Fruit fly (Drosophila melanogaster) whole organism, embryonic: ENCODE data around the gene LysB.
A peak's percentile ranks its signal among the peaks of the same experiment; 100 is the strongest.

ENCODE experiments used
- ATbp ChIP-seq: fragments of 200-800 bp; sonication (Bioruptor generic); optimal IDR thresholded peaks from 2 replicates; lab custom pipeline; 2017; ENCODE audit warnings: missing biosample characterization, mild to moderate bottlenecking, missing genetic modification characterization, missing genetic modification reagents
- CG10267 ChIP-seq: fragments of 200-800 bp; sonication (Bioruptor generic); optimal IDR thresholded peaks from 2 replicates; lab custom pipeline; 2018; ENCODE audit warnings: missing biosample characterization, mild to moderate bottlenecking, missing genetic modification characterization, moderate library complexity
- CG10979 ChIP-seq: fragments of 200-800 bp; sonication (Bioruptor generic); optimal IDR thresholded peaks from 2 replicates; lab custom pipeline; 2018; ENCODE audit warnings: missing biosample characterization, mild to moderate bottlenecking, missing genetic modification characterization, moderate library complexity
- CG11093 ChIP-seq: fragments of 200-800 bp; sonication (Bioruptor generic); IDR thresholded peaks from 3 replicates; pipeline ENCODE4 v1.3.6; 2022; ENCODE audit warnings: missing biosample characterization, missing genetic modification characterization
- CG11456 ChIP-seq: fragments of 200-800 bp; sonication (Bioruptor generic); IDR thresholded peaks from 3 replicates; pipeline ENCODE4 v1.3.6; 2022; ENCODE audit warnings: missing biosample characterization, missing genetic modification characterization
- CG12391 ChIP-seq: fragments of 200-800 bp; sonication (Bioruptor generic); optimal IDR thresholded peaks from 3 replicates; lab custom pipeline; 2018; ENCODE audit warnings: missing biosample characterization, mild to moderate bottlenecking, missing genetic modification characterization, moderate library complexity
- CG14667 ChIP-seq: fragments of 200-800 bp; sonication (Bioruptor generic); IDR thresholded peaks from 2 replicates; pipeline ENCODE4 v1.3.6; 2022; ENCODE audit warnings: missing biosample characterization, missing genetic modification characterization
- CG15601 ChIP-seq: fragments of 200-800 bp; sonication (Bioruptor generic); optimal IDR thresholded peaks from 3 replicates; lab custom pipeline; 2019; ENCODE audit warnings: missing biosample characterization, mild to moderate bottlenecking, missing genetic modification characterization, moderate library complexity
- CG17829 ChIP-seq: fragments of 200-800 bp; optimal IDR thresholded peaks from 2 replicates; lab custom pipeline; 2019; ENCODE audit warnings: missing biosample characterization, mild to moderate bottlenecking, missing genetic modification characterization, moderate library complexity
- CG2199 ChIP-seq: fragments of 200-800 bp; sonication (Bioruptor generic); IDR thresholded peaks from 3 replicates; pipeline ENCODE4 v1.3.6; 2022; ENCODE audit warnings: missing biosample characterization, missing genetic modification characterization
- CG30403 ChIP-seq: fragments of 200-800 bp; sonication (Bioruptor generic); optimal IDR thresholded peaks from 3 replicates; lab custom pipeline; 2016; ENCODE audit warnings: missing biosample characterization, missing genetic modification characterization
- CG32772 ChIP-seq: fragments of 200-800 bp; sonication (Bioruptor generic); IDR thresholded peaks from 2 replicates; pipeline ENCODE4 v1.3.6; 2022; ENCODE audit warnings: missing biosample characterization, missing genetic modification characterization
- CG34224 ChIP-seq: fragments of 200-800 bp; sonication (Bioruptor generic); IDR thresholded peaks from 3 replicates; pipeline ENCODE4 v1.3.6; 2022; ENCODE audit warnings: missing biosample characterization, missing genetic modification characterization; ENCODE audit not compliant: partially characterized antibody
- CG4360 ChIP-seq: fragments of 200-800 bp; sonication (Bioruptor generic); IDR thresholded peaks from 2 replicates; pipeline ENCODE4 v1.3.6; 2022; ENCODE audit warnings: missing biosample characterization, missing genetic modification characterization
- CG4404 ChIP-seq: fragments of 200-800 bp; sonication (Bioruptor generic); IDR thresholded peaks from 2 replicates; pipeline ENCODE4 v1.3.6; 2022; ENCODE audit warnings: missing biosample characterization, missing genetic modification characterization
- CG5245 ChIP-seq: fragments of 200-800 bp; sonication (Bioruptor generic); optimal IDR thresholded peaks from 3 replicates; lab custom pipeline; 2016; ENCODE audit warnings: missing biosample characterization, missing genetic modification characterization
- CG9609 ChIP-seq: fragments of 200-800 bp; sonication (Bioruptor generic); optimal IDR thresholded peaks from 3 replicates; lab custom pipeline; 2016; ENCODE audit warnings: missing biosample characterization, missing genetic modification characterization
- CHES-1-like ChIP-seq: fragments of 200-800 bp; sonication (Bioruptor generic); optimal IDR thresholded peaks from 2 replicates; lab custom pipeline; 2016; ENCODE audit warnings: missing biosample characterization, missing genetic modification characterization
- Camta ChIP-seq: fragments of 200-800 bp; sonication (Bioruptor generic); optimal IDR thresholded peaks from 2 replicates; lab custom pipeline; 2016; ENCODE audit warnings: missing biosample characterization, missing genetic modification characterization
- D ChIP-seq, 2 experiments: fragments of 200-800 bp in 1 of 2; fragments of >200 bp in 1 of 2; sonication (Bioruptor generic) in 1 of 2; optimal IDR thresholded peaks; 2 replicates in 1 of 2; 3 replicates in 1 of 2; lab custom pipeline; 2017; ENCODE audit warnings: mild to moderate bottlenecking in 1 of 2, missing biosample characterization in 1 of 2, missing genetic modification characterization in 1 of 2, missing genetic modification reagents in 1 of 2
- Doc3 ChIP-seq: fragments of 200-800 bp; sonication (Bioruptor generic); IDR thresholded peaks from 3 replicates; pipeline ENCODE4 v1.3.6; 2022; ENCODE audit warnings: missing biosample characterization, missing genetic modification characterization; ENCODE audit not compliant: partially characterized antibody
- HLH3B ChIP-seq: fragments of 200-800 bp; sonication (Bioruptor generic); IDR thresholded peaks from 2 replicates; pipeline ENCODE4 v1.3.6; 2022; ENCODE audit warnings: missing biosample characterization, missing genetic modification characterization
- HmgD ChIP-seq: fragments of 200-800 bp; sonication (Bioruptor generic); optimal IDR thresholded peaks from 3 replicates; lab custom pipeline; 2016; ENCODE audit warnings: missing biosample characterization, missing genetic modification characterization
- Hr78 ChIP-seq, 2 experiments: fragments of 200-800 bp in 1 of 2; fragments of >200 bp in 1 of 2; sonication (Bioruptor generic) in 1 of 2; optimal IDR thresholded peaks; 2 replicates each; lab custom pipeline; 2017 to 2019; ENCODE audit warnings: missing biosample characterization in 2 of 2, missing genetic modification characterization in 2 of 2, mild to moderate bottlenecking in 1 of 2, moderate library complexity in 1 of 2
- Med ChIP-seq: fragments of 200-800 bp; sonication (Bioruptor generic); peaks from one replicate; lab custom pipeline; 2016; ENCODE audit warnings: missing biosample characterization, missing genetic modification characterization, mild to moderate bottlenecking, inconsistent platforms, moderate library complexity
- Mrtf ChIP-seq: fragments of 200-800 bp; sonication (Bioruptor generic); IDR thresholded peaks from 3 replicates; pipeline ENCODE4 v1.3.6; 2022; ENCODE audit warnings: missing biosample characterization, missing genetic modification characterization
- Pdp1 ChIP-seq, 2 experiments: fragments of 200-800 bp; sonication (Bioruptor generic); optimal IDR thresholded peaks; 3 replicates each; lab custom pipeline; 2016; ENCODE audit warnings: missing biosample characterization in 2 of 2, missing genetic modification characterization in 2 of 2, mild to moderate bottlenecking in 1 of 2, moderate library complexity in 1 of 2
- Sox102F ChIP-seq: fragments of 200-800 bp; sonication (Bioruptor generic); optimal IDR thresholded peaks from 2 replicates; lab custom pipeline; 2018; ENCODE audit warnings: missing biosample characterization, mild to moderate bottlenecking, missing genetic modification characterization, moderate library complexity
- ac ChIP-seq: fragments of 200-800 bp; sonication (Bioruptor generic); optimal IDR thresholded peaks from 3 replicates; lab custom pipeline; 2017; ENCODE audit warnings: missing biosample characterization, mild to moderate bottlenecking, missing genetic modification characterization
- ara ChIP-seq: fragments of 200-800 bp; sonication (Bioruptor generic); IDR thresholded peaks from 2 replicates; pipeline ENCODE4 v1.3.6; 2022; ENCODE audit warnings: missing biosample characterization, missing genetic modification characterization
- br ChIP-seq: fragments of >200 bp; optimal IDR thresholded peaks from 2 replicates; lab custom pipeline; 2017
- bsh ChIP-seq, 2 experiments: fragments of 200-800 bp; sonication (Bioruptor generic); optimal IDR thresholded peaks; 2 replicates each; lab custom pipeline; 2017 to 2018; ENCODE audit warnings: mild to moderate bottlenecking in 2 of 2, missing biosample characterization in 2 of 2, missing genetic modification characterization in 2 of 2, moderate library complexity in 1 of 2
- chif ChIP-seq, 2 experiments: fragments of 200-800 bp; sonication (Bioruptor generic); optimal IDR thresholded peaks; 3 replicates each; lab custom pipeline; 2016; ENCODE audit warnings: missing biosample characterization in 2 of 2, missing genetic modification characterization in 2 of 2
- crol ChIP-seq: fragments of 200-800 bp; sonication (Bioruptor generic); IDR thresholded peaks from 2 replicates; pipeline ENCODE4 v1.3.6; 2022; ENCODE audit warnings: missing biosample characterization, missing genetic modification characterization
- dan ChIP-seq: fragments of 200-800 bp; sonication (Bioruptor generic); IDR thresholded peaks from 2 replicates; pipeline ENCODE4 v1.3.6; 2022; ENCODE audit warnings: missing biosample characterization, missing genetic modification characterization
- gem ChIP-seq: fragments of 200-800 bp; sonication (Bioruptor generic); optimal IDR thresholded peaks from 2 replicates; lab custom pipeline; 2019; ENCODE audit warnings: missing biosample characterization, mild to moderate bottlenecking, missing genetic modification characterization, moderate library complexity
- lola ChIP-seq, 3 experiments: fragments of >200 bp in 2 of 3; fragments of 200-800 bp in 1 of 3; sonication (Bioruptor generic) in 1 of 3; optimal IDR thresholded peaks; 2 replicates each; lab custom pipeline; 2017 to 2019; ENCODE audit warnings: missing biosample characterization in 3 of 3, missing genetic modification characterization in 3 of 3, mild to moderate bottlenecking in 1 of 3, moderate library complexity in 1 of 3
- mam ChIP-seq: fragments of 200-800 bp; sonication (Bioruptor generic); optimal IDR thresholded peaks from 3 replicates; lab custom pipeline; 2016; ENCODE audit warnings: missing biosample characterization, missing genetic modification characterization
- nmo ChIP-seq: fragments of 200-800 bp; sonication (Bioruptor generic); optimal IDR thresholded peaks from 2 replicates; lab custom pipeline; 2018; ENCODE audit warnings: missing biosample characterization, mild to moderate bottlenecking, missing genetic modification characterization, moderate library complexity
- peb ChIP-seq: fragments of 200-800 bp; sonication (Bioruptor generic); IDR thresholded peaks from 2 replicates; pipeline ENCODE4 v1.3.6; 2022; ENCODE audit warnings: missing biosample characterization, missing genetic modification characterization
- pho ChIP-seq: fragments of 200-800 bp; sonication (Bioruptor generic); optimal IDR thresholded peaks from 2 replicates; lab custom pipeline; 2016; ENCODE audit warnings: missing biosample characterization, missing genetic modification characterization
- pros ChIP-seq: fragments of 200-800 bp; sonication (Bioruptor generic); optimal IDR thresholded peaks from 3 replicates; lab custom pipeline; 2019; ENCODE audit warnings: missing biosample characterization, mild to moderate bottlenecking, missing genetic modification characterization, moderate library complexity
- pum ChIP-seq: fragments of 200-800 bp; sonication (Bioruptor generic); optimal IDR thresholded peaks from 2 replicates; lab custom pipeline; 2016; ENCODE audit warnings: missing biosample characterization, missing genetic modification characterization
- so ChIP-seq: fragments of 200-800 bp; sonication (Bioruptor generic); IDR thresholded peaks from 3 replicates; pipeline ENCODE4 v1.3.6; 2022; ENCODE audit warnings: missing biosample characterization, missing genetic modification characterization
- sqz ChIP-seq: fragments of 200-800 bp; sonication (Bioruptor generic); optimal IDR thresholded peaks from 3 replicates; lab custom pipeline; 2018; ENCODE audit warnings: missing biosample characterization, mild to moderate bottlenecking, missing genetic modification characterization
- unpg ChIP-seq: fragments of 200-800 bp; sonication (Bioruptor generic); optimal IDR thresholded peaks from 3 replicates; lab custom pipeline; 2018; ENCODE audit warnings: missing biosample characterization, mild to moderate bottlenecking, missing genetic modification characterization, moderate library complexity
- vvl ChIP-seq: fragments of 200-800 bp; sonication (Bioruptor generic); IDR thresholded peaks from 2 replicates; pipeline ENCODE4 v1.3.6; 2022; ENCODE audit warnings: missing biosample characterization, missing genetic modification characterization

Gene LysB

dm6 chr3L:1166945-1167913, 39.9 kb upstream of the LysB start (continued):
- TF ChIP-seq so (GFP tag; lab: Robert Waterston, UW) = no peak
- TF ChIP-seq ATbp (GFP tag; lab: Kevin White, UChicago) = peak; percentile 12
- TF ChIP-seq CG4404 (GFP tag; lab: Robert Waterston, UW) = peak; percentile 35; the same call in 1 of the 2 replicates
- TF ChIP-seq Sox102F (GFP tag; lab: Kevin White, UChicago) = peak; percentile 12
- peak; percentile 10 for TF ChIP-seq CG5245 (GFP tag; lab: Kevin White, UChicago)
- TF ChIP-seq vvl (GFP tag; lab: Robert Waterston, UW) = peak; percentile 42; the same call in 1 of the 2 replicates
- TF ChIP-seq CHES-1-like (GFP tag; lab: Kevin White, UChicago) = no peak
- peak; percentile 48 for TF ChIP-seq CG15601 (tag; lab: Kevin White, UChicago)
- TF ChIP-seq Med = peak; percentile 60
- no peak for TF ChIP-seq HmgD (GFP tag; lab: Kevin White, UChicago)
- TF ChIP-seq CG11456 (GFP tag; lab: Robert Waterston, UW) = no peak
- TF ChIP-seq br (lab: Kevin White, UChicago) = no peak
- TF ChIP-seq CG34224 (GFP tag; lab: Robert Waterston, UW) = no peak
- peak; percentile 53 for TF ChIP-seq pum
- TF ChIP-seq gem = peak; percentile 63
- TF ChIP-seq HLH3B (GFP tag; lab: Robert Waterston, UW) = peak; percentile 46; the same call in 1 of the 2 replicates
- TF ChIP-seq ara (GFP tag; lab: Robert Waterston, UW) = peak; percentile 71
- TF ChIP-seq CG11093 (GFP tag; lab: Robert Waterston, UW) = peak; percentile 39; the same call in 1 of the 3 replicates
- peak; percentile 17 for TF ChIP-seq CG10267 (tag; lab: Kevin White, UChicago)
- peak; percentile 69 for TF ChIP-seq CG10979 (tag; lab: Kevin White, UChicago)
- TF ChIP-seq CG9609 = peak; percentile 19
- TF ChIP-seq Mrtf (GFP tag; lab: Robert Waterston, UW) = no peak
- TF ChIP-seq CG2199 (GFP tag; lab: Robert Waterston, UW) = peak; percentile 14; the same call in 1 of the 3 replicates
- TF ChIP-seq lola (GFP tag; optimal IDR thresholded peaks at IDR 0.05; lab: Kevin White, UChicago) = peak in 1 of 3 experiments; percentile 39
- TF ChIP-seq ac (GFP tag; lab: Kevin White, UChicago) = peak; percentile 60
- TF ChIP-seq peb (GFP tag; lab: Robert Waterston, UW) = peak; percentile 48; the same call in 1 of the 2 replicates
- TF ChIP-seq Doc3 (GFP tag; lab: Robert Waterston, UW) = no peak
- TF ChIP-seq Hr78 (GFP tag; optimal IDR thresholded peaks at IDR 0.05; lab: Kevin White, UChicago) = peak in 1 of 2 experiments; percentile 7
- TF ChIP-seq mam (GFP tag; lab: Kevin White, UChicago) = peak; percentile 25
- peak; percentile 87 for TF ChIP-seq CG17829 (tag; lab: Kevin White, UChicago)
- TF ChIP-seq D (optimal IDR thresholded peaks at IDR 0.05; lab: Kevin White, UChicago) = no peak
- peak; percentile 37 for TF ChIP-seq D (GFP tag; optimal IDR thresholded peaks at IDR 0.05; lab: Kevin White, UChicago)
- peak; percentile 50 for TF ChIP-seq CG4360 (GFP tag; lab: Robert Waterston, UW)
- peak; percentile 48 for TF ChIP-seq sqz (GFP tag; lab: Kevin White, UChicago)
- peak; percentile 36 for TF ChIP-seq chif (GFP tag; optimal IDR thresholded peaks at IDR 0.05; lab: Kevin White, UChicago)
- TF ChIP-seq bsh (GFP tag; optimal IDR thresholded peaks at IDR 0.05; lab: Kevin White, UChicago) = peak in 1 of 2 experiments; percentile 52
- TF ChIP-seq CG32772 (GFP tag; lab: Robert Waterston, UW) = peak; percentile 62
- peak; percentile 73 for TF ChIP-seq dan (GFP tag; lab: Robert Waterston, UW)
- TF ChIP-seq pros (GFP tag; lab: Kevin White, UChicago) = peak; percentile 84
- peak; percentile 14 for TF ChIP-seq CG30403 (GFP tag; lab: Kevin White, UChicago)
- peak; percentile 84 for TF ChIP-seq crol (GFP tag; lab: Robert Waterston, UW)
- TF ChIP-seq Camta (GFP tag; lab: Kevin White, UChicago) = peak; percentile 72
- TF ChIP-seq unpg = peak; percentile 25
- TF ChIP-seq Pdp1 (GFP tag; optimal IDR thresholded peaks at IDR 0.05; lab: Kevin White, UChicago) = peak; percentile 9 to 24
- TF ChIP-seq pho (GFP tag; lab: Kevin White, UChicago) = no peak
- peak; percentile 52 for TF ChIP-seq CG12391 (tag; lab: Kevin White, UChicago)
- peak; percentile 36 for TF ChIP-seq nmo (GFP tag; lab: Kevin White, UChicago)
- TF ChIP-seq CG14667 (GFP tag; lab: Robert Waterston, UW) = peak; percentile 36; the same call in 1 of the 2 replicates
